Fruit fly (Drosophila melanogaster): ENCODE measurements around the gene RYa-R.

DNA sequence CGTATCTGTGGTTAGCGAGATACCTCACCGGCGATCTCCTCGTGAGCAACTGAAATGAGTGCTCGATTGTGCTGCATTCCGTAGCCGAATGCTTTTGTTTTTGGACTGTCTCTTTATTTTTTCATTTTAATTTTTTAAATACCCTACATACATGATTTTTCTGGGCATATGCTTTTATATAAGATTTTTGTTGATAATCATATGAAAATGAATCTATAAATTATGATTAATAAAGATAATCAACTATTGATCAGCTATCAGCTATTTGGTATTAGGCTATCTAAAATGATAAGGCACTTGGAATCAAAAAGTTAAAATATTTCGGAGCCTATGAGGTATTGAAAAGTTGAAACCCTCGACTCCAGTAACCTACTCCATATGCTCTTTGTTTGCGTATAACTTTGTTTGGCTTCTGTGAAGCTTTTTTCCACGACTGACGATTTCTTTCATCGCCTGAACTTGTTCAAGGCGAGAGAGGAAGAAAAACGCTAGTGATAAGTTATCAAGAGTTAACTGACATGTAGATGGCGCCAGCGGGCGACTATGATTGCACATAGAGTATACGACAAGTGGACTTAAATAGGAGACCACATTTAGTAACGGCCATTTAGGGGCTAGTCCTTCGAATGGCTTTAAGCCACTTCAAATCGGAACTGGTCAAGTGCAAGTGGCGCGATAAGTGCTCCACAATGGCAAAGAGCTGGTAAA lies 6.8 kb upstream of the RYa-R start, which contains the start of gene CG31076:
- TF ChIP-seq klu (GFP tag; IDR thresholded peaks at IDR 0.05) (no peak), CG42726 (GFP tag; IDR thresholded peaks at IDR 0.05; ENCODE audit: partially characterized antibody) (no peak)

All from whole organism, embryonic.